Fruit fly (Drosophila melanogaster) whole organism, embryonic: ENCODE data around the gene Vti1b.
A peak's percentile ranks its signal among the peaks of the same experiment; 100 is the strongest.

Experiments used
- BtbVII ChIP-seq: fragments of 200-800 bp; sonication (Bioruptor generic); optimal IDR thresholded peaks from 3 replicates; lab custom pipeline; 2017; ENCODE audit warnings: missing biosample characterization, mild to moderate bottlenecking, missing genetic modification characterization
- C15 ChIP-seq: fragments of 200-800 bp; sonication (Bioruptor generic); IDR thresholded peaks from 3 replicates; pipeline ENCODE4 v1.3.6; 2022; ENCODE audit warnings: missing biosample characterization, missing genetic modification characterization
- CG11247 ChIP-seq: fragments of 200-800 bp; sonication (Bioruptor generic); IDR thresholded peaks from 2 replicates; pipeline ENCODE4 v1.3.6; 2022; ENCODE audit warnings: missing biosample characterization, missing genetic modification characterization
- CG13894 ChIP-seq: fragments of 200-800 bp; sonication (Bioruptor generic); optimal IDR thresholded peaks from 3 replicates; lab custom pipeline; 2018; ENCODE audit warnings: missing biosample characterization, mild to moderate bottlenecking, missing genetic modification characterization, moderate library complexity
- CG14710 ChIP-seq: fragments of 200-800 bp; sonication (Bioruptor generic); optimal IDR thresholded peaks from 3 replicates; lab custom pipeline; 2019; ENCODE audit warnings: missing biosample characterization, mild to moderate bottlenecking, missing genetic modification characterization, moderate library complexity
- CG1529 ChIP-seq: fragments of 200-800 bp; sonication (Bioruptor generic); optimal IDR thresholded peaks from 3 replicates; lab custom pipeline; 2018; ENCODE audit warnings: missing biosample characterization, missing genetic modification characterization
- CG17328 ChIP-seq: fragments of 200-800 bp; sonication (Bioruptor generic); IDR thresholded peaks from 2 replicates; pipeline ENCODE4 v1.3.6; 2022; ENCODE audit warnings: missing biosample characterization, missing genetic modification characterization
- CG17359 ChIP-seq: fragments of 200-800 bp; sonication (Bioruptor generic); optimal IDR thresholded peaks from 3 replicates; lab custom pipeline; 2018; ENCODE audit warnings: missing biosample characterization, mild to moderate bottlenecking, missing genetic modification characterization, moderate library complexity
- CG30403 ChIP-seq: fragments of 200-800 bp; sonication (Bioruptor generic); optimal IDR thresholded peaks from 3 replicates; lab custom pipeline; 2016; ENCODE audit warnings: missing biosample characterization, missing genetic modification characterization
- CG3407 ChIP-seq: fragments of 200-800 bp; sonication (Bioruptor generic); optimal IDR thresholded peaks from 2 replicates; lab custom pipeline; 2018; ENCODE audit warnings: missing biosample characterization, mild to moderate bottlenecking, missing genetic modification characterization
- CG34422 ChIP-seq: fragments of 200-800 bp; sonication (Bioruptor generic); IDR thresholded peaks from 3 replicates; pipeline ENCODE4 v1.3.6; 2022; ENCODE audit warnings: missing biosample characterization, missing genetic modification characterization
- CG4404 ChIP-seq: fragments of 200-800 bp; sonication (Bioruptor generic); IDR thresholded peaks from 2 replicates; pipeline ENCODE4 v1.3.6; 2022; ENCODE audit warnings: missing biosample characterization, missing genetic modification characterization
- CG5180 ChIP-seq: fragments of 200-800 bp; sonication (Bioruptor generic); optimal IDR thresholded peaks from 3 replicates; lab custom pipeline; 2017; ENCODE audit warnings: missing biosample characterization, missing genetic modification characterization, mild to moderate bottlenecking, moderate library complexity, missing genetic modification reagents
- CG6791 ChIP-seq: fragments of 200-800 bp; sonication (Bioruptor generic); IDR thresholded peaks from 3 replicates; pipeline ENCODE4 v1.3.6; 2022; ENCODE audit warnings: missing biosample characterization, missing genetic modification characterization; ENCODE audit not compliant: partially characterized antibody
- CG9215 ChIP-seq: fragments of 200-800 bp; sonication (Bioruptor generic); IDR thresholded peaks from 2 replicates; pipeline ENCODE4 v1.3.6; 2022; ENCODE audit warnings: missing biosample characterization, missing genetic modification characterization
- CG9437 ChIP-seq: fragments of 200-800 bp; sonication (Bioruptor generic); optimal IDR thresholded peaks from 2 replicates; lab custom pipeline; 2018; ENCODE audit warnings: missing biosample characterization, mild to moderate bottlenecking, missing genetic modification characterization
- Dek ChIP-seq: fragments of 200-800 bp; sonication (Bioruptor generic); optimal IDR thresholded peaks from 3 replicates; lab custom pipeline; 2019; ENCODE audit warnings: missing biosample characterization, mild to moderate bottlenecking, missing genetic modification characterization, moderate library complexity
- Dp ChIP-seq: fragments of 200-800 bp; sonication (Bioruptor generic); optimal IDR thresholded peaks from 2 replicates; lab custom pipeline; 2018; ENCODE audit warnings: missing biosample characterization, mild to moderate bottlenecking, missing genetic modification characterization, moderate library complexity
- E2f1 ChIP-seq: fragments of 200-800 bp; sonication (Bioruptor generic); IDR thresholded peaks from 2 replicates; pipeline ENCODE4 v1.3.6; 2022; ENCODE audit warnings: missing biosample characterization, missing genetic modification characterization
- Ets65A ChIP-seq: fragments of 200-800 bp; sonication (Bioruptor generic); peaks from one replicate; lab custom pipeline; 2016; ENCODE audit warnings: missing biosample characterization, missing genetic modification characterization
- HLH54F ChIP-seq: fragments of 200-800 bp; sonication (Bioruptor generic); optimal IDR thresholded peaks from 3 replicates; lab custom pipeline; 2016; ENCODE audit warnings: missing biosample characterization, missing genetic modification characterization
- Hr51 ChIP-seq, 2 experiments: fragments of 200-800 bp; sonication (Bioruptor generic); optimal IDR thresholded peaks; 2 replicates in 1 of 2; 3 replicates in 1 of 2; lab custom pipeline; 2016 to 2018; ENCODE audit warnings: missing biosample characterization in 2 of 2, missing genetic modification characterization in 2 of 2, mild to moderate bottlenecking in 1 of 2, moderate library complexity in 1 of 2
- Hr78 ChIP-seq, 2 experiments: fragments of 200-800 bp in 1 of 2; fragments of >200 bp in 1 of 2; sonication (Bioruptor generic) in 1 of 2; optimal IDR thresholded peaks; 2 replicates each; lab custom pipeline; 2017 to 2019; ENCODE audit warnings: missing biosample characterization in 2 of 2, missing genetic modification characterization in 2 of 2, mild to moderate bottlenecking in 1 of 2, moderate library complexity in 1 of 2
- MTF-1 ChIP-seq: fragments of 200-800 bp; sonication (Bioruptor generic); optimal IDR thresholded peaks from 2 replicates; lab custom pipeline; 2018; ENCODE audit warnings: missing biosample characterization, mild to moderate bottlenecking, missing genetic modification characterization, borderline replicate concordance
- NC2β ChIP-seq: fragments of 200-800 bp; sonication (Bioruptor generic); optimal IDR thresholded peaks from 2 replicates; lab custom pipeline; 2016; ENCODE audit warnings: missing biosample characterization, missing genetic modification characterization
- Nf-YA ChIP-seq: fragments of 200-800 bp; sonication (Bioruptor generic); IDR thresholded peaks from 2 replicates; pipeline ENCODE4 v1.3.6; 2022; ENCODE audit warnings: missing biosample characterization, missing genetic modification characterization
- Oaz ChIP-seq: fragments of 200-800 bp; sonication (Bioruptor generic); IDR thresholded peaks from 2 replicates; pipeline ENCODE4 v1.3.6; 2022; ENCODE audit warnings: missing biosample characterization, missing genetic modification characterization
- Oli ChIP-seq: fragments of 200-800 bp; sonication (Bioruptor generic); optimal IDR thresholded peaks from 2 replicates; lab custom pipeline; 2018; ENCODE audit warnings: missing biosample characterization, mild to moderate bottlenecking, missing genetic modification characterization, moderate library complexity
- Sox102F ChIP-seq: fragments of 200-800 bp; sonication (Bioruptor generic); optimal IDR thresholded peaks from 2 replicates; lab custom pipeline; 2018; ENCODE audit warnings: missing biosample characterization, mild to moderate bottlenecking, missing genetic modification characterization, moderate library complexity
- cas ChIP-seq: fragments of 200-800 bp; sonication (Bioruptor generic); IDR thresholded peaks from 2 replicates; pipeline ENCODE4 v1.3.6; 2022; ENCODE audit warnings: missing biosample characterization, missing genetic modification characterization
- dan ChIP-seq: fragments of 200-800 bp; sonication (Bioruptor generic); IDR thresholded peaks from 2 replicates; pipeline ENCODE4 v1.3.6; 2022; ENCODE audit warnings: missing biosample characterization, missing genetic modification characterization
- dysf ChIP-seq: fragments of 200-800 bp; sonication (Bioruptor generic); IDR thresholded peaks from 3 replicates; pipeline ENCODE4 v1.3.6; 2022; ENCODE audit warnings: missing biosample characterization, missing genetic modification characterization
- gcm ChIP-seq: fragments of 200-800 bp; sonication (Bioruptor generic); optimal IDR thresholded peaks from 2 replicates; lab custom pipeline; 2019; ENCODE audit warnings: missing biosample characterization, mild to moderate bottlenecking, missing genetic modification characterization, moderate library complexity
- gem ChIP-seq: fragments of 200-800 bp; sonication (Bioruptor generic); optimal IDR thresholded peaks from 2 replicates; lab custom pipeline; 2019; ENCODE audit warnings: missing biosample characterization, mild to moderate bottlenecking, missing genetic modification characterization, moderate library complexity
- kah ChIP-seq: fragments of 200-800 bp; sonication (Bioruptor generic); optimal IDR thresholded peaks from 2 replicates; lab custom pipeline; 2018; ENCODE audit warnings: missing biosample characterization, mild to moderate bottlenecking, missing genetic modification characterization
- klu ChIP-seq: fragments of 200-800 bp; sonication (Bioruptor generic); IDR thresholded peaks from 2 replicates; pipeline ENCODE4 v1.3.6; 2022; ENCODE audit warnings: missing biosample characterization, missing genetic modification characterization
- onecut ChIP-seq: fragments of 200-800 bp; sonication (Bioruptor generic); IDR thresholded peaks from 2 replicates; pipeline ENCODE4 v1.3.6; 2022; ENCODE audit warnings: missing biosample characterization, missing genetic modification characterization
- pb ChIP-seq: fragments of 200-800 bp; sonication (Bioruptor generic); optimal IDR thresholded peaks from 3 replicates; lab custom pipeline; 2016; ENCODE audit warnings: missing biosample characterization, missing genetic modification characterization
- pita ChIP-seq: fragments of 200-800 bp; sonication (Bioruptor generic); optimal IDR thresholded peaks from 2 replicates; lab custom pipeline; 2017; ENCODE audit warnings: missing biosample characterization, mild to moderate bottlenecking, missing genetic modification characterization
- prd ChIP-seq, 3 experiments: fragments of >200 bp in 2 of 3; fragments of 200-800 bp in 1 of 3; sonication (Bioruptor generic) in 1 of 3; optimal IDR thresholded peaks in 2 of 3; IDR thresholded peaks in 1 of 3; 2 replicates in 2 of 3; 3 replicates in 1 of 3; pipeline versions ENCODE4 v1.3.6 to Lab custom; 2017 to 2022; ENCODE audit warnings: missing biosample characterization in 1 of 3, missing genetic modification characterization in 1 of 3
- pzg ChIP-seq: fragments of 200-800 bp; sonication (Bioruptor generic); optimal IDR thresholded peaks from 3 replicates; lab custom pipeline; 2018; ENCODE audit warnings: missing biosample characterization, mild to moderate bottlenecking, missing genetic modification characterization, moderate library complexity
- run ChIP-seq: fragments of 200-800 bp; sonication (Bioruptor generic); optimal IDR thresholded peaks from 3 replicates; lab custom pipeline; 2018; ENCODE audit warnings: missing biosample characterization, mild to moderate bottlenecking, missing genetic modification characterization
- scrt ChIP-seq: fragments of 200-800 bp; sonication (Bioruptor generic); optimal IDR thresholded peaks from 2 replicates; lab custom pipeline; 2018; ENCODE audit warnings: missing biosample characterization, mild to moderate bottlenecking, missing genetic modification characterization, moderate library complexity
- stc ChIP-seq: fragments of 200-800 bp; sonication (Bioruptor generic); IDR thresholded peaks from 2 replicates; pipeline ENCODE4 v1.3.6; 2022; ENCODE audit warnings: missing biosample characterization, missing genetic modification characterization
- tio ChIP-seq: fragments of 200-800 bp; sonication (Bioruptor generic); optimal IDR thresholded peaks from 2 replicates; lab custom pipeline; 2017; ENCODE audit warnings: missing biosample characterization, missing genetic modification characterization, inconsistent platforms
- tll ChIP-seq, 2 experiments: fragments of 200-800 bp in 1 of 2; fragments of >200 bp in 1 of 2; sonication (Bioruptor generic) in 1 of 2; optimal IDR thresholded peaks; 2 replicates each; lab custom pipeline; 2017 to 2019; ENCODE audit warnings: missing biosample characterization in 2 of 2, missing genetic modification characterization in 2 of 2, mild to moderate bottlenecking in 1 of 2, moderate library complexity in 1 of 2
- trem ChIP-seq: fragments of 200-800 bp; optimal IDR thresholded peaks from 3 replicates; lab custom pipeline; 2019; ENCODE audit warnings: missing biosample characterization, mild to moderate bottlenecking, missing genetic modification characterization, moderate library complexity

Vti1b gene

DNA sequence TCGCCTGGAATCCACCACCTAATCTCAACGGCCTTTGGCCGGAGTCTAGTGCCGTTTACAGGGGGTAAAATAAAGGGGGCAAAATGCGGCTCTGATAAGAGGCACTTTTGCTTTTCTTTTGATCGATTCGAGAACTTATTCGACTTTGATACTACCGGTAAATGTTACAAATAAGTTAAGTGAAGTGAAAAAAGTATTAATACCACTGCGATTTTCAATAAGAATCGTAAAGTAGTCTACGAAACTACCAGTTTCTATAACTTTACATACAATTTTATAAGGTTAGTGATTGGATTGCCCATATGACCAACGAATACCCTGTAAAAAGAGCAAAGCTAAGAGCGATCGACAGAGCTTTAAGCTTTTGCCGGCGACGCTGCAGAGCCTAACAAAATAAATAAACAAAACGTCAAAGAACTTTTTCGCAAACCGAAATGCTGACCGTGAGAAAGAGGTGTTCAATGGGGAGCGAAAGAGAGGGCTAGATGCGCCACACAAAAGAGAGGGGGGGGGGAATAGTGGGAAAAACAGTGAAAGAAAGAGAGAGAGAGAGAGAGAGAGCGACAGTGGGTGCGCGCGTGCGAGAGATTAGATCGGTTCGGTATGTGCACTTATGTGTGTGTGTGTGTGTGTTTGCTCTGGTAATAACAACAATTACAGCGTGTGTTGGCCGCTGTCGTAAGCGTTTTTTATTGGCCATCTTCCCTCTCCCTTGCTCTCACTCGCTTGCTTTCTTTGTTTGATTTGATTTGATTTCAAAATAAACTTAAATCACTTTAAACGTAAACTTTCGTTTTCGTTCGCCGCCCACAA lies 40.0 kb downstream of the Vti1b start (continued):
- TF ChIP-seq CG9215 (GFP tag; lab: Robert Waterston, UW) (peak; percentile 54), pita (GFP tag; lab: Kevin White, UChicago) (no peak), trem (tag; lab: Kevin White, UChicago) (no peak), CG30403 (GFP tag; lab: Kevin White, UChicago) (peak; percentile 69), E2f1 (GFP tag; lab: Robert Waterston, UW) (peak; percentile 45; the same call in 1 of the 2 replicates), kah (GFP tag; lab: Kevin White, UChicago) (no peak), HLH54F (GFP tag; lab: Kevin White, UChicago) (peak; percentile 58), scrt (GFP tag; lab: Kevin White, UChicago) (peak; percentile 49), Dp (no peak), Nf-YA (GFP tag; lab: Robert Waterston, UW) (peak; percentile 50), cas (no peak), Dek (tag; lab: Kevin White, UChicago) (peak; percentile 64), CG34422 (GFP tag; lab: Robert Waterston, UW) (no peak; the same call in 2 of the 3 replicates), CG17359 (tag; lab: Kevin White, UChicago) (peak; percentile 77), dysf (GFP tag; lab: Robert Waterston, UW) (peak; percentile 70), BtbVII (GFP tag; lab: Kevin White, UChicago) (peak; percentile 67), Oli (tag; lab: Kevin White, UChicago) (peak; percentile 63), gem (tag; lab: Kevin White, UChicago) (peak; percentile 82), gcm (no peak), pzg (GFP tag; lab: Kevin White, UChicago) (no peak), klu (GFP tag; lab: Robert Waterston, UW) (no peak), CG17328 (peak; percentile 37), C15 (GFP tag; lab: Robert Waterston, UW) (no peak), Sox102F (GFP tag; lab: Kevin White, UChicago) (peak; percentile 82), CG6791 (no peak), stc (GFP tag; lab: Robert Waterston, UW) (no peak; the same call in 1 of the 2 replicates), dan (GFP tag; lab: Robert Waterston, UW) (no peak), prd (optimal IDR thresholded peaks at IDR 0.05; lab: Kevin White, UChicago) (no peak), prd (GFP tag; IDR thresholded peaks at IDR 0.05; lab: Robert Waterston, UW) (peak; percentile 57), CG3407 (GFP tag; lab: Kevin White, UChicago) (no peak), CG9437 (GFP tag; lab: Kevin White, UChicago) (peak; percentile 26), CG11247 (GFP tag; lab: Robert Waterston, UW) (0 out of 2 replicates have a peak, but pooled peaks have one; percentile 6), CG13894 (peak; percentile 24), NC2β (GFP tag; lab: Kevin White, UChicago) (peak; percentile 21), CG14710 (tag; lab: Kevin White, UChicago) (no peak), Hr51 (GFP tag; optimal IDR thresholded peaks at IDR 0.05; lab: Kevin White, UChicago) (peak in 1 of 2 experiments; percentile 81), tll (GFP tag; optimal IDR thresholded peaks at IDR 0.05; lab: Kevin White, UChicago) (no peak), CG1529 (GFP tag; lab: Kevin White, UChicago) (no peak), tio (GFP tag; lab: Kevin White, UChicago) (peak; percentile 45), pb (GFP tag; lab: Kevin White, UChicago) (peak; percentile 19), onecut (no peak), MTF-1 (no peak), Ets65A (GFP tag; lab: Kevin White, UChicago) (peak; percentile 86), Hr78 (GFP tag; optimal IDR thresholded peaks at IDR 0.05; lab: Kevin White, UChicago) (peak in 1 of 2 experiments; percentile 65), CG4404 (no peak; the same call in 1 of the 2 replicates), run (no peak), CG5180 (no peak), Oaz (0 out of 2 replicates have a peak, but pooled peaks have one; percentile 27)
